Worm (Caenorhabditis elegans) whole organism, L1 larva: ENCODE data around the gene C42D4.13.

Experiments used
- C04F5.9 ChIP-seq: sonication (generic microtip); optimal IDR thresholded peaks from 2 replicates; lab custom pipeline; 2016; ENCODE audit warnings: missing genetic modification characterization, missing compliant biosample characterization
- C34B4.2 ChIP-seq: sonication (generic microtip); optimal IDR thresholded peaks from 2 replicates; lab custom pipeline; 2017; ENCODE audit warnings: mild to moderate bottlenecking, missing genetic modification characterization, missing compliant biosample characterization
- F16B12.6 ChIP-seq: fragments of 150-350 bp; optimal IDR thresholded peaks from 2 replicates; lab custom pipeline; 2014; ENCODE audit warnings: missing biosample characterization, missing genetic modification characterization
- aha-1 ChIP-seq: fragments of 150-350 bp; optimal IDR thresholded peaks from 2 replicates; lab custom pipeline; 2014; ENCODE audit warnings: missing biosample characterization, missing genetic modification characterization
- alr-1 ChIP-seq: fragments of 200-800 bp; sonication (Bioruptor generic); optimal IDR thresholded peaks from 2 replicates; lab custom pipeline; 2018; ENCODE audit warnings: borderline replicate concordance, mild to moderate bottlenecking, missing genetic modification characterization, missing compliant biosample characterization
- aly-2 ChIP-seq: fragments of 150-350 bp; optimal IDR thresholded peaks from 2 replicates; lab custom pipeline; 2014; ENCODE audit warnings: missing biosample characterization, missing genetic modification characterization
- ama-1 ChIP-seq: fragments of 150-350 bp; optimal IDR thresholded peaks from 2 replicates; lab custom pipeline; 2014
- ceh-63 ChIP-seq: fragments of 200-800 bp; sonication (Bioruptor generic); optimal IDR thresholded peaks from 2 replicates; lab custom pipeline; 2018; ENCODE audit warnings: mild to moderate bottlenecking, missing genetic modification characterization, missing compliant biosample characterization
- ceh-8 ChIP-seq: fragments of 200-800 bp; sonication (Bioruptor generic); optimal IDR thresholded peaks from 2 replicates; lab custom pipeline; 2018; ENCODE audit warnings: mild to moderate bottlenecking, missing genetic modification characterization, moderate library complexity, missing compliant biosample characterization
- ceh-82 ChIP-seq, 3 experiments: fragments of 150-350 bp in 1 of 3; sonication (generic microtip) in 2 of 3; optimal IDR thresholded peaks; 2 replicates each; lab custom pipeline; 2014 to 2017; ENCODE audit warnings: missing biosample characterization in 3 of 3, missing genetic modification characterization in 3 of 3
- dsc-1 ChIP-seq: sonication (generic microtip); optimal IDR thresholded peaks from 2 replicates; lab custom pipeline; 2016; ENCODE audit warnings: mild to moderate bottlenecking, missing genetic modification characterization, missing compliant biosample characterization
- efl-1 ChIP-seq, 4 experiments: fragments of 150-350 bp; optimal IDR thresholded peaks in 3 of 4; peaks in 1 of 4; 1 replicate in 1 of 4; 2 replicates in 3 of 4; lab custom pipeline; 2014; ENCODE audit warnings: missing biosample characterization in 2 of 4, missing genetic modification characterization in 2 of 4, missing genetic modification reagents in 2 of 4
- efl-3 ChIP-seq: fragments of 200-800 bp; sonication (Bioruptor generic); optimal IDR thresholded peaks from 2 replicates; lab custom pipeline; 2018; ENCODE audit warnings: mild to moderate bottlenecking, missing genetic modification characterization, missing compliant biosample characterization
- fkh-8 ChIP-seq: sonication (generic microtip); optimal IDR thresholded peaks from 2 replicates; lab custom pipeline; 2016; ENCODE audit warnings: mild to moderate bottlenecking, missing genetic modification characterization, missing compliant biosample characterization
- hlh-4 ChIP-seq: sonication (generic microtip); optimal IDR thresholded peaks from 2 replicates; lab custom pipeline; 2016; ENCODE audit warnings: mild to moderate bottlenecking, missing genetic modification characterization, missing compliant biosample characterization
- irx-1 ChIP-seq: sonication (generic microtip); optimal IDR thresholded peaks from 2 replicates; lab custom pipeline; 2016; ENCODE audit warnings: missing genetic modification characterization, missing compliant biosample characterization
- lin-13 ChIP-seq: fragments of 150-350 bp; optimal IDR thresholded peaks from 2 replicates; lab custom pipeline; 2014; ENCODE audit warnings: missing biosample characterization, missing genetic modification reagents, missing genetic modification characterization
- lin-14 ChIP-seq: fragments of 200-800 bp; sonication (Bioruptor generic); optimal IDR thresholded peaks from 2 replicates; lab custom pipeline; 2018; ENCODE audit warnings: mild to moderate bottlenecking, missing genetic modification characterization, moderate library complexity, missing compliant biosample characterization
- lsy-2 ChIP-seq, 2 experiments: fragments of 150-350 bp; optimal IDR thresholded peaks; 2 replicates each; lab custom pipeline; 2014; ENCODE audit warnings: missing biosample characterization in 2 of 2, missing genetic modification characterization in 2 of 2
- mep-1 ChIP-seq: fragments of 150-350 bp; optimal IDR thresholded peaks from 2 replicates; lab custom pipeline; 2014; ENCODE audit warnings: missing biosample characterization, missing genetic modification characterization
- nhr-11 ChIP-seq: fragments of 150-350 bp; optimal IDR thresholded peaks from 2 replicates; lab custom pipeline; 2014; ENCODE audit warnings: missing biosample characterization, missing genetic modification characterization
- nhr-20 ChIP-seq: sonication (generic microtip); optimal IDR thresholded peaks from 2 replicates; lab custom pipeline; 2016; ENCODE audit warnings: mild to moderate bottlenecking, missing genetic modification characterization, missing compliant biosample characterization
- nhr-28 ChIP-seq: fragments of 150-350 bp; optimal IDR thresholded peaks from 2 replicates; lab custom pipeline; 2014; ENCODE audit warnings: missing biosample characterization, missing genetic modification characterization
- nhr-47 ChIP-seq: sonication (generic microtip); optimal IDR thresholded peaks from 2 replicates; lab custom pipeline; 2016; ENCODE audit warnings: mild to moderate bottlenecking, missing genetic modification characterization, moderate library complexity, missing compliant biosample characterization
- nhr-71 ChIP-seq: sonication (generic microtip); optimal IDR thresholded peaks from 2 replicates; lab custom pipeline; 2016; ENCODE audit warnings: mild to moderate bottlenecking, missing genetic modification characterization, moderate library complexity, missing compliant biosample characterization
- nhr-76 ChIP-seq: sonication (generic microtip); optimal IDR thresholded peaks from 2 replicates; lab custom pipeline; 2017; ENCODE audit warnings: missing biosample characterization, missing genetic modification characterization
- nhr-84 ChIP-seq: sonication (generic microtip); optimal IDR thresholded peaks from 2 replicates; lab custom pipeline; 2017; ENCODE audit warnings: missing biosample characterization, missing genetic modification characterization
- nhr-85 ChIP-seq: sonication (generic microtip); peaks from one replicate; lab custom pipeline; 2016; ENCODE audit warnings: missing genetic modification characterization, inconsistent platforms, missing compliant biosample characterization
- nhr-90 ChIP-seq: sonication (generic microtip); optimal IDR thresholded peaks from 2 replicates; lab custom pipeline; 2016; ENCODE audit warnings: mild to moderate bottlenecking, missing genetic modification characterization, missing compliant biosample characterization; ENCODE audit not compliant: poor library complexity
- pax-3 ChIP-seq: fragments of 200-800 bp; sonication (Bioruptor generic); optimal IDR thresholded peaks from 2 replicates; lab custom pipeline; 2018; ENCODE audit warnings: mild to moderate bottlenecking, missing genetic modification characterization, moderate library complexity, missing compliant biosample characterization
- pqm-1 ChIP-seq: sonication (generic microtip); optimal IDR thresholded peaks from 3 replicates; lab custom pipeline; 2017; ENCODE audit warnings: missing biosample characterization, missing genetic modification characterization
- sup-37 ChIP-seq: fragments of 200-800 bp; sonication (Bioruptor generic); optimal IDR thresholded peaks from 2 replicates; lab custom pipeline; 2018; ENCODE audit warnings: mild to moderate bottlenecking, missing genetic modification characterization, missing compliant biosample characterization
- tbx-2 ChIP-seq: sonication (generic microtip); optimal IDR thresholded peaks from 2 replicates; lab custom pipeline; 2016; ENCODE audit warnings: missing genetic modification characterization, missing compliant biosample characterization
- tlp-1 ChIP-seq: fragments of 150-350 bp; optimal IDR thresholded peaks from 2 replicates; lab custom pipeline; 2014; ENCODE audit warnings: missing biosample characterization, missing genetic modification characterization
- unc-86 ChIP-seq: sonication (generic microtip); optimal IDR thresholded peaks from 2 replicates; lab custom pipeline; 2016; ENCODE audit warnings: missing genetic modification characterization, missing compliant biosample characterization
- vab-15 ChIP-seq: sonication (generic microtip); optimal IDR thresholded peaks from 2 replicates; lab custom pipeline; 2017; ENCODE audit warnings: missing genotype, mild to moderate bottlenecking, missing genetic modification characterization, missing compliant biosample characterization
- ztf-4 ChIP-seq: fragments of 150-350 bp; optimal IDR thresholded peaks from 2 replicates; lab custom pipeline; 2014; ENCODE audit warnings: missing biosample characterization, missing genetic modification characterization

C42D4.13 gene

DNA sequence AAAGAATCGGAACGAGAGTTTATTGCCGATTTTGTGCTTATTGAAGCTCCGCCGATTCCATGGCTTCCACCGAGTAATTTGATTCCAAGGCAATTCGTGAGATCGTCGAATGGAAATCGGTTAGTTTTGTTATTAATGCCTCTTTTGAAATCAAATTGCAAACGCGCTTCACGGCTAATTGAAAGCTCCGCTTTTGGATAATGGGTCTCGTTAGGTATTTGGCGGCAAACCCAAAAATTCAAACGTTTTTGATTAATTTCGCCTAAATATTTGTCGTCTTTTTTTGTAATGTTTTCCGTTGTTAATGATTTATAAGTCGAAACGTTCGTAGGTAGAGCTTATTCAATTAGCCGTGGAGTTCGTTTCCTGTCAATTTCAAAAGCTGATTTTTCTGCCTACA is 28.3 kb downstream of the C42D4.13 start:
- peak in 1 of 2 experiments; percentile 92 for TF ChIP-seq efl-1 (optimal IDR thresholded peaks at IDR 0.05; lab: Kevin White, UChicago)
- no peak for TF ChIP-seq efl-1 (GFP tag; optimal IDR thresholded peaks at IDR 0.05 in 1 of 2; lab: Kevin White, UChicago)
- no peak for TF ChIP-seq C34B4.2
- TF ChIP-seq, all 84 proteins: peak for 1

DNA sequence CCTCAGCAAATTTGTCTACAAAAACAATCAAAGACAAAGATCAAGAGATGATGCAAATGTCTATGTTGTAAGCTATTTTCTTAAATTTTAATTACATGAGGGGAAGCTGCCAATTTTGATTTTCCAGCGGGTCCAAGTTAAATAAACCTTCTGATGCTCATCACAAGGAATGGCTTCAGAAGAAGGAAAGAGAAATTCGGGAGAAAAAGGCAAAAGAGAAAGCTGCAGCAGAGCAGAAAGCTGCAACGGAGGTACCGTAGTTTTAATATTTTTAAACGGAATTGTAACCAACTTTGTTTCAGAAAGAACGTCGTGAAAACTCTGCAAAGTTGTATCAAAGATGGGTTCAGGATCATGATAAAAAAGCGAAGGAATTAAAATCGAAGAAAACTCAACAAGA is 29.8 kb downstream of the C42D4.13 start:
- no peak for TF ChIP-seq ztf-4 (tag; lab: Kevin White, UChicago)
- TF ChIP-seq lin-13 (GFP tag; lab: Kevin White, UChicago) = no peak
- TF ChIP-seq nhr-85 (tag; lab: Kevin White, UChicago) = no peak

DNA sequence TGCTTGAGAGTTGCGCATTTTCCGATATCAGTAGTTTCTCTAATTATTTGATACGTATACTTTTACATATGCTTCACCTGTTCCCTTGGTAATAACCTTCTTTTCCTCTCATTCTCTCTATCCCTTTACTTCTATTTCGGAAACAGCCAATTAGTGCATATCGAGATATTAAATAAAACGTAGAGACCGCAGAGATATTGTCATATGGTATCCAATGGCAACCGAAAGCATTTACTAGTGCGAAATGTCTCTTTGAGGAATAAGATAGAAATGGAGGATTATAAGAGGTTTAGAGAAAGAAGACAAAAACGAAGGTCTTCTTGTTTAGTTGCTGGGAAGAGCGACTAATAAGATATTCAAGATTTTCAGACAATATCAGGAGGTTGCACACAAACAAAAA is 31.6 kb downstream of the C42D4.13 start, which contains the start of gene maph-9:
TSS of gene maph-9 (plus strand) at position 273 of the 400 bp plus-strand sequence.
- TF ChIP-seq alr-1 (tag; lab: Kevin White, UChicago) (no peak), nhr-76 (no peak), efl-1 (optimal IDR thresholded peaks at IDR 0.05; lab: Kevin White, UChicago) (no peak), efl-1 (GFP tag; optimal IDR thresholded peaks at IDR 0.05 in 1 of 2; lab: Kevin White, UChicago) (peak in 1 of 2 experiments; percentile 64), C04F5.9 (no peak), fkh-8 (tag; lab: Kevin White, UChicago) (peak; percentile 95), unc-86 (no peak), ceh-8 (GFP tag; lab: Kevin White, UChicago) (no peak), nhr-71 (tag; lab: Kevin White, UChicago) (peak; percentile 49), mep-1 (no peak), dsc-1 (peak; percentile 50), nhr-84 (tag; lab: Kevin White, UChicago) (no peak), ceh-63 (no peak), sup-37 (GFP tag; lab: Kevin White, UChicago) (no peak), pqm-1 (no peak), aly-2 (no peak), nhr-90 (tag; lab: Kevin White, UChicago) (no peak), lsy-2 (tag; optimal IDR thresholded peaks at IDR 0.05; lab: Kevin White, UChicago) (peak in 1 of 2 experiments; percentile 39), nhr-28 (no peak), nhr-47 (tag; lab: Kevin White, UChicago) (peak; percentile 39)

DNA sequence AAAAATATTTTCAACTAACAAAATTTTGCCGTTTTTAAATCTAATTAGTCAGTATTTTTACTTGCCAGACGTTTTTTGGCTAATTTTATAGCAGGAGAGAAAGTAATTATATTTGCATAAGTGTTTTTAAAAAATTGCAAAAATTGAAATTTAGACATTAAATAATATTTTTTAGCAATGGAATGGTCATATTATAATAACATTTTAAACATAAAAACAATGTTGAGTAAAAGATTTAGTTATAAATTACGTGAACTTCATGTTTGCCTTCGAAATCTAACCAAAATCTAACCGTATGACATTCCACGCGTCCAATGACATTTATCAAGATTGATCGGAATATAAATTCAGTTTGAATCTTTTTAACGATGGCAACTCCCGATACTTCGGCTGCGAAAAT is 33.6 kb downstream of the C42D4.13 start, which contains the start of gene C34D4.2:
TSS of gene C34D4.2 (plus strand) at position 301 of the 400 bp plus-strand sequence.
- no peak for TF ChIP-seq tbx-2 (tag; lab: Kevin White, UChicago)
- TF ChIP-seq aha-1 (tag; lab: Kevin White, UChicago) = no peak
- TF ChIP-seq pqm-1 = no peak
- TF ChIP-seq unc-86 = no peak
- no peak for TF ChIP-seq vab-15 (tag; lab: Kevin White, UChicago)
- TF ChIP-seq hlh-4 = no peak
- TF ChIP-seq sup-37 (GFP tag; lab: Kevin White, UChicago) = no peak
- no peak for TF ChIP-seq efl-3 (GFP tag; lab: Kevin White, UChicago)
- TF ChIP-seq, all 84 proteins: peak for 0

DNA sequence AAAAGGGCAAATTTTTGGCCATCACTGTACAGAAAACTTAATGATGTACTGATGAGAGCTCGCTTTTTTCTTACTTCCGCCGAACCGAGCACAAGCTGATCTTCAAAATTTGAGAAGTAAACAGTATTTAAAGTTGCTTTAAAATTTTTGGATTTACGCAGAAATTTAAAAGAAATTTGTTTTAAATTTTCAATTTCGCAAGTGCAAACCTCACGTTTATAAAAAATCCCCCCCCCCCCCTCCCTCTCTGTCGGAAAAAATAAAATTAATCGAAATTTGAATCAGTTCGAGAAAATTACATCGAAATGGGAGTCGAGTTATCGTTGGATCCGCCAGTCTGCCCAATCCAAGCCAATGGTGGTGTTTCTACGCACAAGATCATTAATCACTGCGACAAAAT is 34.6 kb downstream of the C42D4.13 start, which contains the start of gene C34D4.3:
TSS of gene C34D4.3 (plus strand) at position 301 of the 400 bp plus-strand sequence.
- TF ChIP-seq ama-1 = no peak
- TF ChIP-seq nhr-20 = no peak
- TF ChIP-seq nhr-11 (tag; lab: Kevin White, UChicago) = no peak
- TF ChIP-seq lin-14 (GFP tag; lab: Kevin White, UChicago) = no peak
- TF ChIP-seq irx-1 (tag; lab: Kevin White, UChicago) = no peak
- no peak for TF ChIP-seq tlp-1 (tag; lab: Kevin White, UChicago)
- no peak for TF ChIP-seq C34B4.2
- no peak for TF ChIP-seq alr-1 (tag; lab: Kevin White, UChicago)
- no peak for TF ChIP-seq F16B12.6 (tag; lab: Kevin White, UChicago)
- no peak for TF ChIP-seq ceh-82 (tag; optimal IDR thresholded peaks at IDR 0.05; lab: Kevin White, UChicago)
- no peak for TF ChIP-seq vab-15 (tag; lab: Kevin White, UChicago)
- no peak for TF ChIP-seq lsy-2 (tag; optimal IDR thresholded peaks at IDR 0.05; lab: Kevin White, UChicago)
- TF ChIP-seq pax-3 (tag; lab: Kevin White, UChicago) = no peak
